Fruit fly (Drosophila melanogaster) whole organism: ENCODE measurements around the gene CG14718.

ENCODE experiments used
- CG8478 ChIP-seq: fragments of >200 bp; optimal IDR thresholded peaks from 2 replicates; lab custom pipeline; 2018; ENCODE audit warnings: inconsistent platforms
- Dll ChIP-seq: fragments of >200 bp; optimal IDR thresholded peaks from 2 replicates; lab custom pipeline; 2017
- EcR ChIP-seq, 2 experiments: fragments of >200 bp; optimal IDR thresholded peaks; 2 replicates each; lab custom pipeline; 2017; ENCODE audit warnings: missing biosample characterization in 2 of 2, missing genetic modification characterization in 2 of 2, missing genetic modification reagents in 2 of 2
- pan ChIP-seq: fragments of >200 bp; optimal IDR thresholded peaks from 2 replicates; lab custom pipeline; 2017
- psq ChIP-seq: fragments of >200 bp; optimal IDR thresholded peaks from 2 replicates; lab custom pipeline; 2017
- usp ChIP-seq: fragments of >200 bp; optimal IDR thresholded peaks from 2 replicates; lab custom pipeline; 2017; ENCODE audit warnings: missing biosample characterization, missing genetic modification characterization, mixed read lengths

Gene CG14718

dm6 chr3R:11692504-11692903, 7.9 kb upstream of the CG14718 start:
- TF ChIP-seq EcR (GFP tag; optimal IDR thresholded peaks at IDR 0.05; lab: Kevin White, UChicago): no peak
- TF ChIP-seq usp (GFP tag; lab: Kevin White, UChicago): no peak
- no peak for TF ChIP-seq CG8478 (lab: Kevin White, UChicago)
- TF ChIP-seq pan (lab: Kevin White, UChicago): no peak
- TF ChIP-seq Dll: no peak

DNA sequence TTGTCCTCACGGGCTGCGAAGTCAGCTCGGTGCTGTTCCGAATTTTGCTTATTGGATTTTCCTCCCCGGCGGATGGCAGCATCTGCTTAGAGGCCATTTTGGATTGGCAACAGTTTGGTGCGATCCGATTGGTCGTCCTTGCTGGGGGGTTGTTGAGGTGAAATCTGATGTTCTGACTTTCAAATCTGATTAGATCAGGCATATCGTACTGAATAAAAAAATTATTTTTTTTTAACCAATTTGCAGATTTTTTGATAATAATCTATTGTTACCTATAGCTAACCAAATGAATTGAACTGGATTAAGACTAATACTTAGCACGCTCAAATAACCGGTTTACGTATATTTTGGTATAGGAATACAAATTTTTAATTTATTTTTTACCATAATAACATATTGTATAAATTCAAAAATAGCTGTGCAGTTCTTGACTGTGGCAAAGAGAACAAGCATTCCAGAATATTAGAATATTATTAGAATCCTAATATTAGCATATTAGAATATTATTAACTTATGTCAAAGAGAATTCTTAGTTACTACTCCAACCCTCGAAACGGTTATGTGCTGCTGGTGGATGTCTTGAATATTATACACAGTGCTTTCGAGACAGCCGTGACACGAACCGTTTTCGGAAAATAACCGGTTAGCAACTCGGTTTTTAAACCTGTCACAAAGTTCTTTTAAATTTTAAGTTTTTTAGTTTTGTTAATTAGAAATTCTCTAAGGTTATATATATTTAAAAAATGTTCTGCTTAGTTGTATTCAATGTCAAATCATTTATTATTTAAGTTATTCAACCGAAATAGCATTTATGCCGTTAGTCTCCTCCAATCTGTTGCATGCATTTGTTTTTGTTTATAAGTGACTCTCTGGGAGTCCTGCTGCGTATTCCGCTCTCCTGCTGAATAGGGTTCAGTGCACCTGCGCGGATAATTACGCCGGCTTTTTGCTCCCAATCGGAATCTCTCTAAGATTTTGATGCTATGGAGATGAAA, 5.8 kb upstream of the CG14718 start, which contains the start of gene Fer3:
TSS of gene Fer3 (minus strand) at position 1 of the 995 bp plus-strand sequence.
- TF ChIP-seq Dll: no peak
- TF ChIP-seq pan (lab: Kevin White, UChicago): no peak
- no peak for TF ChIP-seq usp (GFP tag; lab: Kevin White, UChicago)
- no peak for TF ChIP-seq psq (lab: Kevin White, UChicago)
- no peak for TF ChIP-seq CG8478 (lab: Kevin White, UChicago)
- no peak for TF ChIP-seq EcR (GFP tag; optimal IDR thresholded peaks at IDR 0.05; lab: Kevin White, UChicago)

DNA sequence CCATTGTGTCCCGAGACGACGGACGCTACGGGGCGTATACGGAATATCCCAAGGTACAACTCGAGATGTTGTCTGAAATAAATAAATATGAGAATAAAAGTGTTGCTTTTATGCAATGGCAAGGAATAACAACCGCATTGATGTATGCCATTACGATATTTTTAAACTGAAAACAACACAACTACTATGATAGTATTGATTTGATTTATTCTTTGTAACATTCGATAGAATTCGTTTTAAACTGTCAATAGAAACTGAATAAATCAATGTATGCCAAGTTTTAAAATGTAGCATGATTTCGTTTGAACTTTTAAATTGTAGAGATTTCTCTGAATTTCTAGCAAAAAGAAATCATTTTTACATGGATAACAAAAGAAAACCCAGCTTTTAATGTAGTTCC, 4.2 kb upstream of the CG14718 start, which contains the start of gene CG14717:
TSS of gene CG14717 (plus strand) at position 301 of the 400 bp plus-strand sequence.
- TF ChIP-seq psq (lab: Kevin White, UChicago): no peak
- TF ChIP-seq Dll: no peak
- TF ChIP-seq EcR (GFP tag; optimal IDR thresholded peaks at IDR 0.05; lab: Kevin White, UChicago): no peak
- TF ChIP-seq pan (lab: Kevin White, UChicago): no peak
- no peak for TF ChIP-seq CG8478 (lab: Kevin White, UChicago)
- no peak for TF ChIP-seq usp (GFP tag; lab: Kevin White, UChicago)

DNA sequence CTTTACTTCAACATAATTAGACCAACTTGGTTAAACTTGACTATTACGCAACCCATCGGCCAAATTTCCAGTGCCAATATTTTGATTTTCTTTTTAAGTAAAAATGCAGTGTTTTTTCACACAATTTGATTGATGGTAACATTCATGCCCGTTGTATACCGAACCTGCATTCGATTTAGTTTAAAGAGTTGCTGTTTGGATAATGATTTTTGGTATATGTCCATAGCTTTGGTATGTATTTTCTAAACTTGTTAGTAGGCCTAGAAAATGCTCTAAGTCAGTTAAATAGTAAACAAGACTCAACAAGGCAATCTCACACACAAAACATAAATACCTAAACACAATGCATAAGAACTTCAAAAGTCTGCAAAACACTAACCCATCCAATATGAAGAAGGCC, 3.3 kb downstream of the CG14718 start, which contains the start of gene I-t:
TSS of gene I-t (plus strand) at position 301 of the 400 bp plus-strand sequence.
- no peak for TF ChIP-seq usp (GFP tag; lab: Kevin White, UChicago)
- TF ChIP-seq Dll: no peak
- TF ChIP-seq pan (lab: Kevin White, UChicago): no peak
- TF ChIP-seq EcR (GFP tag; optimal IDR thresholded peaks at IDR 0.05; lab: Kevin White, UChicago): no peak
- TF ChIP-seq psq (lab: Kevin White, UChicago): no peak
- TF ChIP-seq CG8478 (lab: Kevin White, UChicago): no peak

dm6 chr3R:11711376-11711775, 11.0 kb downstream of the CG14718 start, which contains the start of gene CG14720:
CG14720 (plus strand) TSS chr3R:11711676.
- TF ChIP-seq pan (lab: Kevin White, UChicago) (no peak), Dll (no peak), EcR (GFP tag; optimal IDR thresholded peaks at IDR 0.05; lab: Kevin White, UChicago) (no peak), psq (lab: Kevin White, UChicago) (no peak), usp (GFP tag; lab: Kevin White, UChicago) (no peak), CG8478 (lab: Kevin White, UChicago) (no peak)

DNA sequence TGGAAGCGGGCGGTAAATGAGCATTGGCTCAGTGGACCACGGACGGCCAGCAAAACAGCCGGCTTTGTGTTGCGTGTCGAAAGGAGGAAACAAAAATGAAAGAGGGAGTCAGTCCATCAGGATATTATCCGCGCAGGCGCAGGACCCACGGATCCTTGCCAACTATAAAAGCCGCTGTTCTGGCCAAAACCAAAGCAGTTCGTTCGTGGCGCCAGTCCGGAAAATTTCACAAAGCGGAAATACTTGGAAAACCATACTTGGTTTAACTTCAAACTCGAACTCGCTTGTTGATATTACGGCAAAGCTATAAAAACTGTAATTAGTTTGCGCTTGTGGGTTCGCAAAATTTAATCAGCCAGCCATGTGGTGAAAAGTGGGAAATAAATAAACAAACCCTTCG, 21.2 kb downstream of the CG14718 start, which contains the start of gene CG12594:
TSS of gene CG12594 (plus strand) at position 142 of the 400 bp plus-strand sequence.
- TF ChIP-seq pan (lab: Kevin White, UChicago) (no peak), EcR (GFP tag; optimal IDR thresholded peaks at IDR 0.05; lab: Kevin White, UChicago) (no peak), Dll (no peak), psq (lab: Kevin White, UChicago) (no peak), usp (GFP tag; lab: Kevin White, UChicago) (no peak), CG8478 (lab: Kevin White, UChicago) (no peak)

dm6 chr3R:11735337-11735736, 34.9 kb downstream of the CG14718 start, which contains the start of gene CG14721:
CG14721 (plus strand) TSS chr3R:11735447.
- TF ChIP-seq psq (lab: Kevin White, UChicago) (no peak), CG8478 (lab: Kevin White, UChicago) (no peak), Dll (no peak), usp (GFP tag; lab: Kevin White, UChicago) (no peak), pan (lab: Kevin White, UChicago) (no peak), EcR (GFP tag; optimal IDR thresholded peaks at IDR 0.05; lab: Kevin White, UChicago) (no peak)

DNA sequence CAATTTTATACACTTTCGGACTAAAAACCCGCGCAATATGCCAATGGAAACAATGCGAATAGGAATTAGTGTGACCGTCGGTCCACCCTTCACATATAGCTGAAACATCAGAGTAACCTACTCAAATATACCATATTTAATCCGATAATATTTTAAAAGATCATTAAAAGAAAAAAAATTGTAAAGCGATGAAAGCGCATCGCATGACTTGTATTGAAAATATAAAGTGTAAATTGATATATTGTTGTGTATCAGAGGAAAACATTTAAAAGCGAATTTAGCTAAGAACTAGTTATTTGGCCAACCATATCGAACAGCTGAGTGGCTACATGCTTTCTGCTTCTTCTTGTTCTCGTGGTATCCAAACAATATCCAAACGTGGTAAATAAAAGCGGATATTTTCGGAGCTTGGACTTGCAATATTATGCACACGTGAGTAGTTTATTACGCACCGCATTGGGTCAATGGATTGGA, 41.4 kb downstream of the CG14718 start, which contains the start of the genes Blm and CG14722:
TSS of gene Blm (minus strand) at position 54 of the 474 bp plus-strand sequence.
TSS of gene CG14722 (plus strand) at position 161 of the 474 bp plus-strand sequence.
- TF ChIP-seq psq (lab: Kevin White, UChicago) (no peak), pan (lab: Kevin White, UChicago) (no peak), EcR (GFP tag; optimal IDR thresholded peaks at IDR 0.05; lab: Kevin White, UChicago) (no peak), CG8478 (lab: Kevin White, UChicago) (no peak), usp (GFP tag; lab: Kevin White, UChicago) (no peak), Dll (no peak)

dm6 chr3R:11749297-11750293, 49.2 kb downstream of the CG14718 start, which contains the start of gene CG6923:
CG6923 (minus strand) TSS chr3R:11750029.
- TF ChIP-seq CG8478 (lab: Kevin White, UChicago) (no peak), psq (lab: Kevin White, UChicago) (no peak)

dm6 chr3R:11750294-11750432, 49.7 kb downstream of the CG14718 start, which contains the start of gene CG43062:
CG43062 (plus strand) TSS chr3R:11750333.
- no peak for TF ChIP-seq CG8478 (lab: Kevin White, UChicago)
- no peak for TF ChIP-seq usp (GFP tag; lab: Kevin White, UChicago)
- TF ChIP-seq Dll: no peak
- TF ChIP-seq pan (lab: Kevin White, UChicago): no peak
- TF ChIP-seq psq (lab: Kevin White, UChicago): no peak
- no peak for TF ChIP-seq EcR (GFP tag; optimal IDR thresholded peaks at IDR 0.05; lab: Kevin White, UChicago)
